Worm (Caenorhabditis elegans) whole organism, L1 larva: ENCODE results near the gene Y55F3BR.2.

Source experiments
- unc-130 ChIP-seq: fragments of 150-350 bp; optimal IDR thresholded peaks from 2 replicates; lab custom pipeline; 2017; ENCODE audit warnings: missing biosample characterization, missing genetic modification characterization, inconsistent platforms
- zag-1 ChIP-seq: fragments of 150-350 bp; optimal IDR thresholded peaks from 2 replicates; lab custom pipeline; 2014; ENCODE audit warnings: missing biosample characterization, missing genetic modification characterization

ce11 chrIV:829107-829506, 29.6 kb upstream of the Y55F3BR.2 start:
- no peak for TF ChIP-seq zag-1
- no peak for TF ChIP-seq unc-130 (tag; lab: Kevin White, UChicago)
